Worm (Caenorhabditis elegans): ENCODE measurements around the gene fzy-1.

Gene fzy-1

DNA sequence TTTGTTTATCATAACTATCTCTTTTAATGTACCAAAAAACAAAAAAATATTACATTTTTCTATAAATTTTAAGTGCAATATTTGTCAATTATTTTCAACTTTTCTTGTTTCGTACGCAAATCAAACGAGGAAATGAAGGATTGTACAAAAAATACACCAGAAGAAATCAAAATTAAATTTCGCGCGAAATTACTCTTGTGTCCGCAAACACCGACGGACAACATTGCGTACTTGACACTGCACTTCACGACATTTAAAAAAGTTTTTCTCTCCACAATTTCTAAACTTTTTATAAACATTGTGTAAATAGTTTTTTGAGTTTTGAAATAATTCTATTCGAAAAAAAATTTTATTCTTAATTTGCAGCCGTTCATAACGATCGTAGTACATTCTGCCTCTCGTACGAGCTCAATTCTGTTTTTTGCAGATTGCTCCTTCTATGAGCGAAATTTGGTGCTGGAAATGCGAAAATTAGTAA, 26.6 kb upstream of the fzy-1 start, which contains the start of gene mrps-16:
TSS of gene mrps-16 (plus strand) at position 428 of the 478 bp plus-strand sequence.
- TF ChIP-seq cog-1 (tag; optimal IDR thresholded peaks at IDR 0.05) = no peak
- peak; percentile 41; the same call in 1 of the 2 replicates for TF ChIP-seq flt-1 (GFP tag; IDR thresholded peaks at IDR 0.05)
- TF ChIP-seq klf-2 (GFP tag; conservative IDR thresholded peaks at IDR 0.05) = no peak

DNA sequence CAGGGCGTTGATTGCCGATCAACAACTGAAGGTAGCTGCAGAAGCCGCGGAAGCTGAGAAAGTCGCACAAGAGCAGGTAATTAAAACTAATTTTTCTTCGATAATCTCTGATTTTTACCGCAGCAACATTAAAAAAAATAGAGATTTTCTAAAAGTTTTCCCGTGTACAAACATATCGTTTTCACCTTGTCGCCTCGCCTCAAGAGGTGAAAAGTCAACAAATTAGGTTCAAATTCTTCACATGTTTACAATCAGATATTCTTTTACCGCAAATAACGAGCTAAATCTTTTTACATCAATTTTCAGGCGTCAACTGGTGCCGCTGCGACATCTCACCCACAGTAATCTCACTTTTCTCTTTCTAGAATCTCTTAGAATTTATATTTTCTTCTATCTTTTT, 25.6 kb upstream of the fzy-1 start, which contains the start of gene ilcr-2:
TSS of gene ilcr-2 (plus strand) at position 301 of the 400 bp plus-strand sequence.
- TF ChIP-seq cog-1 (tag; optimal IDR thresholded peaks at IDR 0.05) = no peak
- TF ChIP-seq klf-2 (GFP tag; conservative IDR thresholded peaks at IDR 0.05) = no peak
- no peak for TF ChIP-seq tab-1 (GFP tag; IDR thresholded peaks at IDR 0.05)
- no peak for TF ChIP-seq ref-1 (GFP tag; conservative IDR thresholded peaks at IDR 0.05)
- TF ChIP-seq ztf-23 (GFP tag; IDR thresholded peaks at IDR 0.05) = no peak
- no peak for TF ChIP-seq flt-1 (GFP tag; IDR thresholded peaks at IDR 0.05)
- TF ChIP-seq med-1 (GFP tag; optimal IDR thresholded peaks at IDR 0.05; ENCODE audit: insufficient read depth) = no peak
- no peak for TF ChIP-seq ztf-29 (GFP tag; IDR thresholded peaks at IDR 0.05)
- TF ChIP-seq T22C8.4 (GFP tag; IDR thresholded peaks at IDR 0.05) = no peak

DNA sequence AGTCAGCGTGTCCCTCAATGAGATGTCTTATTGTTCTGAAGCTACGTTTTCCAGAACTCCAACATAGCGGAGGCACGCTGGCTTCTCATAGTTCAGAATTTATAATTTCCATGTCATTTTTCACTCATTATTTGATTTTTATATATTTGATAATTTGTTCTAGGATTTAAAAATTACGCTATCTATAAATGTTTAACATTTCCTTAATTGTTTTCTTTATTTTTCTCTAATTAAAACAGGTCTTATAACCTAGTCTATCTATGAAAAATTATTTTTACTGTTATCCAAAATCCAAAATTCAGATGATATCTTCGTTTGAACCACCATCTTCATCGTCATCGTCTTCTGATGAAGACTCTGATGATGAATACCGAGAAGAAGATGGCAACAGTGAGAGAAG, 22.3 kb upstream of the fzy-1 start, which contains the start of gene F56D1.1:
TSS of gene F56D1.1 (plus strand) at position 301 of the 400 bp plus-strand sequence.
- TF ChIP-seq med-1 (GFP tag; optimal IDR thresholded peaks at IDR 0.05; ENCODE audit: insufficient read depth) (no peak), T22C8.4 (GFP tag; IDR thresholded peaks at IDR 0.05) (no peak), ztf-23 (GFP tag; IDR thresholded peaks at IDR 0.05) (no peak), flt-1 (GFP tag; IDR thresholded peaks at IDR 0.05) (no peak), ref-1 (GFP tag; conservative IDR thresholded peaks at IDR 0.05) (no peak), ztf-29 (GFP tag; IDR thresholded peaks at IDR 0.05) (no peak), tab-1 (GFP tag; IDR thresholded peaks at IDR 0.05) (no peak)

DNA sequence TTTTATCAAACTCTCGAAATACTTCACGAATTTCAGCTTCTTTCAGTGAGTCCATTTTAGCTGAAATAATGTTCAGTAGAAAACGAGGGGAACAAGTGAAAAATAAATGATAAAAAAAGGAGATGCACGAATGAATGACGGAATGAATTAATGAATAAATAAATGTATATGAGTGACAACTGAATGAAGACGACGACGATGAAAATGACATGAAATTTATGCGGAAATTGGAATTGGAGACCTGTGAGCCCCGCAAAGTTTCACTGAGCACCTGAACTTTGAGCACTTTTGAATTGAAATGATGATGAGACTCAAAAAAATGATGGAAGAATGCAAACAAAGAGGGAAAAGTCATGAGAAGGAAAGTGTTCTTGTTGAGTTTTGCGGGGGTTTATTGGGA, 18.6 kb upstream of the fzy-1 start, which contains the start of gene cal-8:
TSS of gene cal-8 (minus strand) at position 60 of the 400 bp plus-strand sequence.
- TF ChIP-seq ztf-23 (GFP tag; IDR thresholded peaks at IDR 0.05) = no peak
- TF ChIP-seq T22C8.4 (GFP tag; IDR thresholded peaks at IDR 0.05) = no peak
- TF ChIP-seq klf-2 (GFP tag; conservative IDR thresholded peaks at IDR 0.05) = no peak
- TF ChIP-seq cog-1 (tag; optimal IDR thresholded peaks at IDR 0.05) = no peak
- no peak for TF ChIP-seq tab-1 (GFP tag; IDR thresholded peaks at IDR 0.05)
- TF ChIP-seq ztf-29 (GFP tag; IDR thresholded peaks at IDR 0.05) = no peak
- no peak for TF ChIP-seq ref-1 (GFP tag; conservative IDR thresholded peaks at IDR 0.05)
- TF ChIP-seq med-1 (GFP tag; optimal IDR thresholded peaks at IDR 0.05; ENCODE audit: insufficient read depth) = no peak
- no peak for TF ChIP-seq flt-1 (GFP tag; IDR thresholded peaks at IDR 0.05)

DNA sequence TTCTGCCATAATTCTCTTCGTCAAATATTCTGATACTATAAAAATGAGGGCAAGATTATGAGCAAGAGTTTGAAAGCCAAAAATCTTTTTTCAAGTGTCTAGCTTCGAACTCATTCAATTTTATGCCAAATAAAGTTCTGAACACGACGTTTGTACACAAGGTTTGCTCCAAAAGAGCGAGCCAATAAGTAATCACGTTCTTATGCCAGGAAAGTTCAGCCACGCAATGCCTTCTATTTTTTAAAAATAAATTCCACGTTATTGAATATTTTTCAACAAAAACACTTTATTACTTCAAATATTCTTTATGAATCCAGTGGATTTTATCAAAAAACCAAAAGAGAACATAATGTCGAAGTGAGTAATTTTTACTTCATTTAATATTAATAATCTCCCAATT, 12.7 kb upstream of the fzy-1 start, which contains the start of gene nep-5:
TSS of gene nep-5 (plus strand) at position 301 of the 400 bp plus-strand sequence.
- no peak for TF ChIP-seq klf-2 (GFP tag; conservative IDR thresholded peaks at IDR 0.05)
- no peak for TF ChIP-seq ztf-23 (GFP tag; IDR thresholded peaks at IDR 0.05)
- no peak for TF ChIP-seq tab-1 (GFP tag; IDR thresholded peaks at IDR 0.05)
- TF ChIP-seq ref-1 (GFP tag; conservative IDR thresholded peaks at IDR 0.05) = no peak
- TF ChIP-seq T22C8.4 (GFP tag; IDR thresholded peaks at IDR 0.05) = no peak
- no peak for TF ChIP-seq med-1 (GFP tag; optimal IDR thresholded peaks at IDR 0.05; ENCODE audit: insufficient read depth)
- no peak for TF ChIP-seq ztf-29 (GFP tag; IDR thresholded peaks at IDR 0.05)
- no peak for TF ChIP-seq cog-1 (tag; optimal IDR thresholded peaks at IDR 0.05)
- TF ChIP-seq flt-1 (GFP tag; IDR thresholded peaks at IDR 0.05) = no peak

DNA sequence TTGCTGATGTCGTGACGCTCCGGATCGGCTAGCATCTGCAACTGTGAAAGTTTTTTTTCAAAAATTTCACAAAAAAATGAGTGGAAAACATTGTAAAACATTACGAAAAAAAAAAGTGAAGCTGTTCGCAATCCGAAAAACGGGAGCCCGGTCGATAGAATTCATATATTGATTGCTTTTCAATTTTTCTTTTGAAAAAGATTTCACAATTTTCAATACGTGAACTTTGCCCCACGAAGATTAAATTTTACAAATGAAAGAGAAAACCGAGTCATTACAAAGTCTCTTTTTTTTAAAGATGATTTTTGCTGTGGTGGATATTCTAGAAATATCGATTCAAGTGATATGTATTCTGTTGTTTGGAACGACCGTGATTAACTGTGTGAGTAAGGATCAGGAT, 6.2 kb upstream of the fzy-1 start, which contains the start of gene F12A10.6:
TSS of gene F12A10.6 (minus strand) at position 101 of the 400 bp plus-strand sequence.
- TF ChIP-seq tab-1 (GFP tag; IDR thresholded peaks at IDR 0.05) (no peak), ztf-29 (GFP tag; IDR thresholded peaks at IDR 0.05) (no peak), ztf-23 (GFP tag; IDR thresholded peaks at IDR 0.05) (no peak), ref-1 (GFP tag; conservative IDR thresholded peaks at IDR 0.05) (no peak), flt-1 (GFP tag; IDR thresholded peaks at IDR 0.05) (no peak)

DNA sequence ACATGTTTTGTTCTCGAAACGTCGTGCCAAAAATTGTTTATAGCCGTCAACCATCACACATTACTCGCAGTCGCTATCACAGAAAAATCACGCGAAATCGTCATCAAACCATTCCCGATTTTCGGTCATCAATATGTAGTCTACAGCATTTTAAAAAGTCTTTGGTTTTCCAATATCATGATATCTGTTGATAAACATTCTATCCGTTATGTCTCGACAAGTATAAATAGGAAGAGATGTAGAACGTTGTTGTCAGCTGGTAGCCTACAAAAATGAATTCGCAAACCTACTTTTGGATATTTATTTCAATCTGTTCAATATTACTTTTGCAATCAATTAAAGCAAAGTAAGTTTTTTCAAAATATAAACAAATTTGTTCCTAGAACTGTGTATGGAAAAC, 4.2 kb upstream of the fzy-1 start, which contains the start of gene F12A10.1:
TSS of gene F12A10.1 (plus strand) at position 166 of the 400 bp plus-strand sequence.
- TF ChIP-seq ref-1 (GFP tag; conservative IDR thresholded peaks at IDR 0.05) = no peak
- no peak for TF ChIP-seq T22C8.4 (GFP tag; IDR thresholded peaks at IDR 0.05)
- TF ChIP-seq med-1 (GFP tag; optimal IDR thresholded peaks at IDR 0.05; ENCODE audit: insufficient read depth) = no peak
- no peak for TF ChIP-seq tab-1 (GFP tag; IDR thresholded peaks at IDR 0.05)
- no peak for TF ChIP-seq klf-2 (GFP tag; conservative IDR thresholded peaks at IDR 0.05)
- TF ChIP-seq cog-1 (tag; optimal IDR thresholded peaks at IDR 0.05) = no peak
- TF ChIP-seq ztf-29 (GFP tag; IDR thresholded peaks at IDR 0.05) = no peak
- no peak for TF ChIP-seq ztf-23 (GFP tag; IDR thresholded peaks at IDR 0.05)
- TF ChIP-seq flt-1 (GFP tag; IDR thresholded peaks at IDR 0.05) = no peak

DNA sequence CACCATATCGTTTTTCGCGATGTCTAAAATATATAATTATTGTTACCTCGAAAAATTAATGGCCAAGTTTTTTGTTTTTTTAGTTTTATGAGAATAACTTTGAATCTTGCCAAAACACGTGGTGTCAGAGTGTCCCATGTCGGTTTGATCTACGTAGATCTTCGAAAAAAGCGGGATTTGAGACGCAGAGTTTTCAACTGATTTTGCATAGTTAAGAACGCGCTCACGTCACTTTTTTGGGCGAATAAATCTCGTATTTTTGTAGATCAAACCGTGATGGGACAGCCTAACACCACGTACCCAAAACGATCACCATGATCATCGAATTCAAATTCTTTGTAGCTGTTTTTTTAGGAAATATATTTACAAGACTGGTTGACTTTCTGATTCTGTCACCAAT, 3.0 kb upstream of the fzy-1 start:
- TF ChIP-seq ztf-29 (GFP tag; IDR thresholded peaks at IDR 0.05) = no peak
- TF ChIP-seq med-1 (GFP tag; optimal IDR thresholded peaks at IDR 0.05; ENCODE audit: insufficient read depth) = no peak
- no peak for TF ChIP-seq tab-1 (GFP tag; IDR thresholded peaks at IDR 0.05)
- TF ChIP-seq cog-1 (tag; optimal IDR thresholded peaks at IDR 0.05) = no peak
- no peak for TF ChIP-seq klf-2 (GFP tag; conservative IDR thresholded peaks at IDR 0.05)
- TF ChIP-seq T22C8.4 (GFP tag; IDR thresholded peaks at IDR 0.05) = no peak
- no peak for TF ChIP-seq flt-1 (GFP tag; IDR thresholded peaks at IDR 0.05)
- no peak for TF ChIP-seq ztf-23 (GFP tag; IDR thresholded peaks at IDR 0.05)
- TF ChIP-seq ref-1 (GFP tag; conservative IDR thresholded peaks at IDR 0.05) = no peak

DNA sequence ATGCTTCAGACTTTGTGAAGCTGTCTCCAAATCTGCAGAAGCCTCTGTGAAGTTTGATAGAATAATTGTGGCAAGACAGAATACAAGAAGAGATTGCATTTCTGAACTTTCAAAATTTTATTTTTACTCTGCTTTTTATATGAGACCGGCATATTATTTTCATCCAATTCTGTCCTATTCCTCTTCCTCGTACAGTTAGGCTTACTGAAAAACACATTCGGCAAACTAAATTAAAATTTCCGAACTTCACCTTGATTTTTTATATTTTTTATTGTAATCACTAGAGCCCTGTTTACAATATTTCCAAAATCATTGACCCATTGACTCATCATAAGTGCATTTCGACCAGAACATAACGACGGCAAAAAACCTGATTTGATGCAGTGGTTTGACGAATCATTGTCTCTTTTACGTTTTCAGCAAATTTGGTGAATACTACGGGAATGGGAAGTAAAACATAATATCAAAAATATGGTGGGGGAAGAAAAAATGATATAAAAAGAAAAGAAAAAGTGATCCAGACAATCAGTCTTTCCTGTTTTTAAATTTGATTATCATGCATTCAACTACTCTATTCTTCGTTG, 2.3 kb upstream of the fzy-1 start, which contains the start of the genes suex-1 and F12A10.9:
TSS of gene suex-1 (minus strand) at position 101 of the 584 bp plus-strand sequence.
TSS of gene F12A10.9 (plus strand) at position 534 of the 584 bp plus-strand sequence.
- no peak for TF ChIP-seq T22C8.4 (GFP tag; IDR thresholded peaks at IDR 0.05)
- TF ChIP-seq cog-1 (tag; optimal IDR thresholded peaks at IDR 0.05) = no peak
- TF ChIP-seq klf-2 (GFP tag; conservative IDR thresholded peaks at IDR 0.05) = no peak
- no peak for TF ChIP-seq ref-1 (GFP tag; conservative IDR thresholded peaks at IDR 0.05)
- no peak for TF ChIP-seq ztf-23 (GFP tag; IDR thresholded peaks at IDR 0.05)
- TF ChIP-seq flt-1 (GFP tag; IDR thresholded peaks at IDR 0.05) = no peak
- TF ChIP-seq tab-1 (GFP tag; IDR thresholded peaks at IDR 0.05) = no peak
- no peak for TF ChIP-seq med-1 (GFP tag; optimal IDR thresholded peaks at IDR 0.05; ENCODE audit: insufficient read depth)
- no peak for TF ChIP-seq ztf-29 (GFP tag; IDR thresholded peaks at IDR 0.05)

Measured in whole organism, midembryonic.